Worm (Caenorhabditis elegans) whole organism, dauer: Measurements from ENCODE around the gene C45G7.13.

Experiments used
- unc-62 ChIP-seq: sonication (generic microtip); optimal IDR thresholded peaks from 2 replicates; lab custom pipeline; 2017; ENCODE audit warnings: missing biosample characterization, missing genetic modification reagents, missing genetic modification characterization

C45G7.13 gene

ce11 chrIV:2432693-2433092 lies 18.4 kb downstream of the C45G7.13 start, which contains the start of gene C45G7.4:
C45G7.4 (plus strand) TSS chrIV:2432993.
- no peak for TF ChIP-seq unc-62 (GFP tag; lab: Kevin White, UChicago)

- TF ChIP-seq unc-62 (GFP tag; lab: Kevin White, UChicago) = no peak
Observed at ce11 chrIV:2416738-2417137, 34.4 kb downstream of the C45G7.13 start.

ce11 chrIV:2412370-2412962 lies 38.7 kb downstream of the C45G7.13 start, which contains the start of gene Y38F2AR.12:
Y38F2AR.12 (minus strand) TSS chrIV:2412420.
- no peak for TF ChIP-seq unc-62 (GFP tag; lab: Kevin White, UChicago)

- no peak for TF ChIP-seq unc-62 (GFP tag; lab: Kevin White, UChicago)
Observed at ce11 chrIV:2408437-2408836, 42.7 kb downstream of the C45G7.13 start.

ce11 chrIV:2407704-2408103 lies 43.4 kb downstream of the C45G7.13 start:
- TF ChIP-seq unc-62 (GFP tag; lab: Kevin White, UChicago) = no peak

ce11 chrIV:2403374-2403773 lies 47.8 kb downstream of the C45G7.13 start:
- no peak for TF ChIP-seq unc-62 (GFP tag; lab: Kevin White, UChicago)

- TF ChIP-seq unc-62 (GFP tag; lab: Kevin White, UChicago) = no peak
Observed at ce11 chrIV:2400651-2401050, 50.5 kb downstream of the C45G7.13 start.

- no peak for TF ChIP-seq unc-62 (GFP tag; lab: Kevin White, UChicago)
Observed at ce11 chrIV:2399420-2399819, 51.7 kb downstream of the C45G7.13 start, which contains the start of gene Y38F2AR.10. Y38F2AR.10 (minus strand) TSS chrIV:2399520.

ce11 chrIV:2398317-2398716 lies 52.8 kb downstream of the C45G7.13 start:
- no peak for TF ChIP-seq unc-62 (GFP tag; lab: Kevin White, UChicago)

ce11 chrIV:2395997-2396396 lies 55.1 kb downstream of the C45G7.13 start:
- no peak for TF ChIP-seq unc-62 (GFP tag; lab: Kevin White, UChicago)

- TF ChIP-seq unc-62 (GFP tag; lab: Kevin White, UChicago) = no peak
Observed at ce11 chrIV:2393023-2393422, 58.1 kb downstream of the C45G7.13 start.

- no peak for TF ChIP-seq unc-62 (GFP tag; lab: Kevin White, UChicago)
Observed at ce11 chrIV:2391809-2392208, 59.3 kb downstream of the C45G7.13 start.
